Worm (Caenorhabditis elegans) whole organism, L4 larva: ENCODE results near the gene arrd-16.
A peak's percentile ranks its signal among the peaks of the same experiment; 100 is the strongest.

ENCODE experiments used
- F10B5.3 ChIP-seq: sonication (generic microtip); optimal IDR thresholded peaks from 2 replicates; lab custom pipeline; 2016; ENCODE audit warnings: mild to moderate bottlenecking, missing genetic modification characterization, missing compliant biosample characterization
- F26F4.8 ChIP-seq: fragments of 200-800 bp; sonication (Bioruptor generic); conservative IDR thresholded peaks from 2 replicates; pipeline ENCODE4 v1.3.6; 2022; ENCODE audit warnings: missing genetic modification characterization, missing compliant biosample characterization
- F49E8.2 ChIP-seq: sonication (generic microtip); optimal IDR thresholded peaks from 2 replicates; lab custom pipeline; 2016; ENCODE audit warnings: missing compliant biosample characterization, mild to moderate bottlenecking, missing genetic modification characterization, borderline replicate concordance
- Y75B8A.6 ChIP-seq: fragments of 200-800 bp; sonication (Bioruptor generic); IDR thresholded peaks from 2 replicates; pipeline ENCODE4 v1.3.6; 2022; ENCODE audit warnings: missing genetic modification reagents, missing genetic modification characterization, missing compliant biosample characterization
- aha-1 ChIP-seq: fragments of 150-350 bp; peaks from one replicate; lab custom pipeline; 2014; ENCODE audit warnings: missing biosample characterization, missing genetic modification characterization
- attf-4 ChIP-seq: sonication (generic microtip); optimal IDR thresholded peaks from 3 replicates; lab custom pipeline; 2017; ENCODE audit warnings: missing biosample characterization, missing genetic modification characterization
- ceh-28 ChIP-seq: fragments of 150-350 bp; optimal IDR thresholded peaks from 2 replicates; lab custom pipeline; 2014; ENCODE audit warnings: missing biosample characterization, missing genetic modification reagents, missing genetic modification characterization
- ceh-32 ChIP-seq: sonication (generic microtip); optimal IDR thresholded peaks from 2 replicates; lab custom pipeline; 2016; ENCODE audit warnings: mild to moderate bottlenecking, missing genetic modification characterization, missing compliant biosample characterization; ENCODE audit not compliant: poor library complexity
- ctbp-1 ChIP-seq: fragments of 200-800 bp; sonication (Bioruptor generic); IDR thresholded peaks from 2 replicates; pipeline ENCODE4 v1.3.6; 2022; ENCODE audit warnings: missing genetic modification reagents, missing genetic modification characterization, missing compliant biosample characterization
- daf-16 ChIP-seq, 3 experiments: sonication (generic microtip); optimal IDR thresholded peaks; 2 replicates each; lab custom pipeline; 2016 to 2017; ENCODE audit warnings: missing genetic modification characterization in 3 of 3, missing genetic modification reagents in 3 of 3, mild to moderate bottlenecking in 2 of 3, missing compliant biosample characterization in 2 of 3, missing biosample characterization in 1 of 3, moderate library complexity in 1 of 3
- daf-19 ChIP-seq: fragments of 200-800 bp; sonication (Bioruptor generic); conservative IDR thresholded peaks from 2 replicates; pipeline ENCODE4 v1.3.6; 2022; ENCODE audit warnings: missing genetic modification characterization, missing compliant biosample characterization
- dmd-6 ChIP-seq: fragments of 200-800 bp; sonication (Bioruptor generic); IDR thresholded peaks from 2 replicates; pipeline ENCODE4 v1.3.6; 2022; ENCODE audit warnings: missing genetic modification reagents, missing genetic modification characterization, missing compliant biosample characterization
- dve-1 ChIP-seq: sonication (generic microtip); optimal IDR thresholded peaks from 2 replicates; lab custom pipeline; 2017; ENCODE audit warnings: antibody characterized with exemption, mild to moderate bottlenecking, missing genetic modification characterization, missing compliant biosample characterization; ENCODE audit not compliant: insufficient read depth
- egl-43 ChIP-seq: fragments of 200-800 bp; sonication (Bioruptor generic); IDR thresholded peaks from 2 replicates; pipeline ENCODE4 v1.3.6; 2022; ENCODE audit warnings: missing genetic modification reagents, missing genetic modification characterization, missing compliant biosample characterization
- hlh-30 ChIP-seq: sonication (generic microtip); optimal IDR thresholded peaks from 2 replicates; lab custom pipeline; 2017; ENCODE audit warnings: antibody characterized with exemption, mild to moderate bottlenecking, missing genetic modification characterization, missing compliant biosample characterization; ENCODE audit not compliant: insufficient read depth
- hmg-1.1 ChIP-seq: fragments of 200-800 bp; sonication (Bioruptor generic); IDR thresholded peaks from 2 replicates; pipeline ENCODE4 v1.3.6; 2022; ENCODE audit warnings: missing genetic modification reagents, missing genetic modification characterization, missing compliant biosample characterization
- lin-13 ChIP-seq: fragments of 150-350 bp; optimal IDR thresholded peaks from 2 replicates; lab custom pipeline; 2014; ENCODE audit warnings: missing biosample characterization, missing genetic modification reagents, missing genetic modification characterization
- lin-29 ChIP-seq: fragments of 200-800 bp; sonication (Bioruptor generic); IDR thresholded peaks from 2 replicates; pipeline ENCODE4 v1.3.6; 2022; ENCODE audit warnings: missing genetic modification reagents, missing genetic modification characterization, missing compliant biosample characterization
- lin-38 ChIP-seq: fragments of 200-800 bp; sonication (Bioruptor generic); IDR thresholded peaks from 2 replicates; pipeline ENCODE4 v1.3.6; 2022; ENCODE audit warnings: missing genetic modification reagents, missing genetic modification characterization, missing compliant biosample characterization
- lsy-2 ChIP-seq, 2 experiments: fragments of 150-350 bp in 1 of 2; sonication (generic microtip) in 1 of 2; optimal IDR thresholded peaks; 2 replicates each; lab custom pipeline; 2014 to 2017; ENCODE audit warnings: missing biosample characterization in 2 of 2, missing genetic modification characterization in 2 of 2
- madf-9 ChIP-seq: fragments of 200-800 bp; sonication (Bioruptor generic); conservative IDR thresholded peaks from 2 replicates; pipeline ENCODE4 v1.3.6; 2022; ENCODE audit warnings: missing genetic modification reagents, missing genetic modification characterization, missing compliant biosample characterization
- mes-2 ChIP-seq: sonication (generic microtip); optimal IDR thresholded peaks from 2 replicates; lab custom pipeline; 2016; ENCODE audit warnings: missing genotype, mild to moderate bottlenecking, missing genetic modification characterization, missing compliant biosample characterization; ENCODE audit not compliant: poor library complexity, severe bottlenecking
- mxl-2 ChIP-seq: fragments of 200-800 bp; sonication (Bioruptor generic); conservative IDR thresholded peaks from 2 replicates; pipeline ENCODE4 v1.3.6; 2022; ENCODE audit warnings: missing genetic modification reagents, missing genetic modification characterization, missing compliant biosample characterization
- nhr-10 ChIP-seq: fragments of 150-350 bp; optimal IDR thresholded peaks from 2 replicates; lab custom pipeline; 2014; ENCODE audit warnings: missing biosample characterization, missing genetic modification characterization
- nhr-102 ChIP-seq: sonication (generic microtip); optimal IDR thresholded peaks from 2 replicates; lab custom pipeline; 2016; ENCODE audit warnings: mild to moderate bottlenecking, missing genetic modification characterization, moderate library complexity, missing compliant biosample characterization
- nhr-11 ChIP-seq: fragments of 150-350 bp; optimal IDR thresholded peaks from 2 replicates; lab custom pipeline; 2014; ENCODE audit warnings: missing biosample characterization, missing genetic modification characterization
- nhr-28 ChIP-seq: fragments of 150-350 bp; optimal IDR thresholded peaks from 2 replicates; lab custom pipeline; 2014; ENCODE audit warnings: missing biosample characterization, missing genetic modification characterization
- nhr-48 ChIP-seq: sonication (generic microtip); optimal IDR thresholded peaks from 2 replicates; lab custom pipeline; 2016; ENCODE audit warnings: mild to moderate bottlenecking, missing genetic modification characterization, missing compliant biosample characterization
- nhr-76 ChIP-seq: fragments of 150-350 bp; optimal IDR thresholded peaks from 2 replicates; lab custom pipeline; 2014; ENCODE audit warnings: missing biosample characterization, missing genetic modification characterization
- php-3 ChIP-seq: fragments of 200-800 bp; sonication (Bioruptor generic); IDR thresholded peaks from 2 replicates; pipeline ENCODE4 v1.3.6; 2022; ENCODE audit warnings: missing genetic modification reagents, missing genetic modification characterization, missing compliant biosample characterization
- pqm-1 ChIP-seq: sonication (generic microtip); optimal IDR thresholded peaks from 2 replicates; lab custom pipeline; 2017; ENCODE audit warnings: missing biosample characterization, missing genetic modification characterization
- rbr-2 ChIP-seq: sonication (generic microtip); optimal IDR thresholded peaks from 2 replicates; lab custom pipeline; 2016; ENCODE audit warnings: missing genotype, missing genetic modification characterization, missing compliant biosample characterization
- skn-1 ChIP-seq: fragments of 150-350 bp; optimal IDR thresholded peaks from 2 replicates; lab custom pipeline; 2014; ENCODE audit warnings: missing biosample characterization, missing genetic modification characterization
- spr-3 ChIP-seq: fragments of 200-800 bp; sonication (Bioruptor generic); optimal IDR thresholded peaks from 2 replicates; lab custom pipeline; 2018; ENCODE audit warnings: mild to moderate bottlenecking, missing genetic modification characterization, missing compliant biosample characterization
- unc-130 ChIP-seq: sonication (generic microtip); optimal IDR thresholded peaks from 2 replicates; lab custom pipeline; 2016; ENCODE audit warnings: missing genetic modification reagents, missing genetic modification characterization, missing compliant biosample characterization
- unc-39 ChIP-seq: sonication (generic microtip); optimal IDR thresholded peaks from 2 replicates; lab custom pipeline; 2017; ENCODE audit warnings: missing biosample characterization, missing genetic modification characterization
- vab-7 ChIP-seq: fragments of 200-800 bp; sonication (Bioruptor generic); IDR thresholded peaks from 2 replicates; pipeline ENCODE4 v1.3.6; 2022; ENCODE audit warnings: missing genetic modification reagents, missing genetic modification characterization, missing compliant biosample characterization
- ztf-11 ChIP-seq: fragments of 150-350 bp; optimal IDR thresholded peaks from 2 replicates; lab custom pipeline; 2014; ENCODE audit warnings: missing biosample characterization, missing genetic modification characterization

Gene arrd-16

DNA sequence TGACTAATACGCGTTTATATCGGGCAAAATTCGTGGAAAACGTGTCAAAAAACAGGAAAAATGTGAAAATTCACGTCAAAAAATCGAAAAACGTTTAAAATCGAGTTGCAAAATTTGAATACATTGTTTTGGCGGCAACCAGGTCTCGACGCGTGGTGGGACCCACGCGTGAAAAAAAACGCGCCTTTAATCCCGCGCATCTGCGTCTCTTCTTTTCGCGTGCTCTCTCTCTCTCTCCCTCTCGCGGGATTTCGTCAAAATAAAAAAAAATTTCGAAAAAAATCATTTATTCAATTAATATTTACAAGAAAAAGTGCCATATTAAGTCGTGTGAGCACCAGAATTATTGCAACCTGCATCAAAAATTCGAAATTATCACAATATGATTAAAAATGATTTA, 31.2 kb upstream of the arrd-16 start, which contains the start of gene ani-1 (continued):
- TF ChIP-seq F26F4.8 (GFP tag; lab: Robert Waterston, UW) (no peak), lin-13 (peak; percentile 40), nhr-76 (tag; lab: Kevin White, UChicago) (no peak), spr-3 (GFP tag; lab: Kevin White, UChicago) (no peak), nhr-102 (tag; lab: Kevin White, UChicago) (peak; percentile 14), unc-39 (tag; lab: Kevin White, UChicago) (no peak), daf-19 (GFP tag; lab: Robert Waterston, UW) (no peak), ctbp-1 (GFP tag; lab: Robert Waterston, UW) (no peak), nhr-28 (tag; lab: Kevin White, UChicago) (no peak), madf-9 (GFP tag; lab: Robert Waterston, UW) (no peak), attf-4 (tag; lab: Kevin White, UChicago) (no peak), nhr-10 (no peak), mxl-2 (GFP tag; lab: Robert Waterston, UW) (no peak), vab-7 (GFP tag; lab: Robert Waterston, UW) (no peak), nhr-48 (tag; lab: Kevin White, UChicago) (no peak)

DNA sequence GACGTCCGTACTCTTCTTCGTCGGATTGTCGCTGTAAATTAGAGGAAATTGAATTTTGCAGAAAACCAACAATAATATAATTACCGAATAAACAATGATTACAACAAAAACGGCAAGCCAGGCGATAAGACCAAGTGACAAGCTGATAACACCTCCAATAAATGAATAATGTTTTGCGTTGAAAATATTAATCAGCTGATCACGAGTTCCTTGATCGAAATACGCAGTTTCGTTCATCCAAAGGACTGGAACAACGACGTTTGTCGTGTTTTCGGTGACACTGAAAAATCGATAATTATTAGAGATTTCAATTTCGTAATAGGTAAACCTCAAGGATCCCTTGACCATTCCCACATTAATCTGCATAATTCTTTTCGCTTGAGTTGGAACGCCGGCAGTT, 30.7 kb upstream of the arrd-16 start:
- TF ChIP-seq mes-2 (tag; lab: Kevin White, UChicago) (peak; percentile 19), dve-1 (peak; percentile 29), aha-1 (tag; lab: Kevin White, UChicago) (peak; percentile 89), dmd-6 (GFP tag; lab: Robert Waterston, UW) (peak; percentile 31), pqm-1 (peak; percentile 75), ceh-28 (tag; lab: Kevin White, UChicago) (peak; percentile 62), daf-16 (GFP tag; optimal IDR thresholded peaks at IDR 0.05; lab: Kevin White, UChicago) (no peak), daf-16 (tag; optimal IDR thresholded peaks at IDR 0.05; lab: Kevin White, UChicago) (peak; percentile 75), php-3 (peak; percentile 44), F49E8.2 (tag; lab: Kevin White, UChicago) (no peak), lin-29 (GFP tag; lab: Robert Waterston, UW) (no peak), nhr-28 (tag; lab: Kevin White, UChicago) (peak; percentile 32), F10B5.3 (tag; lab: Kevin White, UChicago) (no peak), ztf-11 (tag; lab: Kevin White, UChicago) (no peak), egl-43 (GFP tag; lab: Robert Waterston, UW) (no peak), hlh-30 (tag; lab: Kevin White, UChicago) (peak; percentile 2)

DNA sequence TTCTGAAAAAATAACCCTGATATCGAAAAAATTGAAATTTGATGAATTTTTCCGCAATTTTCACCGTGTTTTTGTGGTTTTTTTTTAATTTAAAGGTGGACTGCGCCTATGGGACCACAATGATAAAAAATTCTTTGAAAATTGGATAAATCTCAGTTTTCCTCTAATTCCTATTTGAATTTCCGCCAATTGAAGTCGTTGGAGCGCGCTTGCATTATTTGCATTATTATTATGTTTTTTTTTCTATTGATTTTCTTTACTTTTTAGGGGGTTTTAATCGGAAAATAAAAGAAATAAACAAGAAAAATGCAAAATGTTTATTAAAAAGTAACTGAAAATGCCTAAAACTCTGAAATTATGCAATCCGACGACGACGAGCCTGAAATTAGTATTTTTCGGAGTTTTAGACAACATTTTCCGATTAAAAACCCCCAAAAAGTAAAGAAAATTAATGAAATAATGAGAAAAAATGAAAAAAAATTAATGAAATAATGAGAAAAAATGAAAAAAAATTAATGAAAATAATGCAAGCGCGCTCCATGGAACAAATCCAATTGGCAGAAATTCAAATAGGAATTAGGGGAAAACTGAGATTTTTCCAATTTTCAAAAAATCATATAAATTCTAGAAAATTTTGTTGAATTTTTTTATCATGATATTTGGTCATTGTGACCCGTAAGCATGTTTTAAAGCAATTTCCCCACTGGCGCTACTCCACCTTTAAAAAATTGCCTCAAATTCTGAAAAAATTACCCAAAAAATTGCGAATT, 28.7 kb upstream of the arrd-16 start:
- no peak for TF ChIP-seq skn-1 (tag; lab: Kevin White, UChicago)
- no peak for TF ChIP-seq unc-130 (GFP tag; lab: Kevin White, UChicago)
- no peak for TF ChIP-seq hmg-1.1 (GFP tag; lab: Robert Waterston, UW)
- TF ChIP-seq ceh-32, result no peak
- no peak for TF ChIP-seq nhr-28 (tag; lab: Kevin White, UChicago)
- no peak for TF ChIP-seq nhr-11 (tag; lab: Kevin White, UChicago)
- TF ChIP-seq lin-38 (GFP tag; lab: Robert Waterston, UW), result peak; percentile 67
- peak; percentile 49 for TF ChIP-seq aha-1 (tag; lab: Kevin White, UChicago)
- TF ChIP-seq Y75B8A.6 (GFP tag; lab: Robert Waterston, UW), result no peak
- TF ChIP-seq mes-2 (tag; lab: Kevin White, UChicago), result peak; percentile 47
- TF ChIP-seq rbr-2 (tag; lab: Kevin White, UChicago), result no peak
- peak in 1 of 2 experiments; percentile 33 for TF ChIP-seq lsy-2 (tag; optimal IDR thresholded peaks at IDR 0.05; lab: Kevin White, UChicago)
